Worm (Caenorhabditis elegans) whole organism, mixed stage, embryonic: Measurements from ENCODE around the gene Y45G12B.3.

Experiments
- M03D4.4 ChIP-seq: sonication (generic microtip); optimal IDR thresholded peaks from 2 replicates; lab custom pipeline; 2017; ENCODE audit warnings: mild to moderate bottlenecking, missing genetic modification characterization, missing compliant biosample characterization
- bed-3 ChIP-seq: fragments of 200-800 bp; sonication (Bioruptor generic); optimal IDR thresholded peaks from 3 replicates; lab custom pipeline; 2018; ENCODE audit warnings: mild to moderate bottlenecking, missing genetic modification characterization, moderate library complexity, missing compliant biosample characterization
- blmp-1 ChIP-seq: fragments of 150-350 bp; optimal IDR thresholded peaks from 2 replicates; lab custom pipeline; 2014; ENCODE audit warnings: missing biosample characterization, missing genetic modification characterization
- ceh-39 ChIP-seq: fragments of 150-350 bp; optimal IDR thresholded peaks from 2 replicates; lab custom pipeline; 2014; ENCODE audit warnings: missing biosample characterization, missing genetic modification characterization
- ceh-43 ChIP-seq: fragments of 200-800 bp; sonication (Bioruptor generic); optimal IDR thresholded peaks from 2 replicates; lab custom pipeline; 2018; ENCODE audit warnings: mild to moderate bottlenecking, missing genetic modification characterization, moderate library complexity, missing compliant biosample characterization
- ceh-83 ChIP-seq: fragments of 200-800 bp; sonication (Bioruptor generic); optimal IDR thresholded peaks from 2 replicates; lab custom pipeline; 2018; ENCODE audit warnings: mild to moderate bottlenecking, missing genetic modification characterization, missing compliant biosample characterization
- ces-1 ChIP-seq: fragments of 150-350 bp; optimal IDR thresholded peaks from 2 replicates; lab custom pipeline; 2014; ENCODE audit warnings: missing biosample characterization, missing genetic modification reagents, missing genetic modification characterization
- cnd-1 ChIP-seq: fragments of 200-800 bp; sonication (Bioruptor generic); optimal IDR thresholded peaks from 2 replicates; lab custom pipeline; 2018; ENCODE audit warnings: mild to moderate bottlenecking, missing genetic modification characterization, missing compliant biosample characterization
- drap-1 ChIP-seq: fragments of 200-800 bp; sonication (Bioruptor generic); optimal IDR thresholded peaks from 3 replicates; lab custom pipeline; 2018; ENCODE audit warnings: mild to moderate bottlenecking, missing genetic modification characterization, missing compliant biosample characterization
- elt-1 ChIP-seq: sonication (generic microtip); optimal IDR thresholded peaks from 2 replicates; lab custom pipeline; 2017; ENCODE audit warnings: missing genetic modification characterization, mild to moderate bottlenecking, missing compliant biosample characterization, antibody characterized with exemption, moderate library complexity, borderline replicate concordance; ENCODE audit not compliant: insufficient read depth
- elt-3 ChIP-seq: fragments of 150-350 bp; optimal IDR thresholded peaks from 2 replicates; lab custom pipeline; 2014; ENCODE audit warnings: missing biosample characterization, missing genetic modification characterization
- flh-1 ChIP-seq: fragments of 200-800 bp; sonication (Bioruptor generic); optimal IDR thresholded peaks from 2 replicates; lab custom pipeline; 2018; ENCODE audit warnings: mild to moderate bottlenecking, missing genetic modification characterization, moderate library complexity, missing compliant biosample characterization
- ham-2 ChIP-seq: fragments of 200-800 bp; sonication (Bioruptor generic); optimal IDR thresholded peaks from 2 replicates; lab custom pipeline; 2018; ENCODE audit warnings: mild to moderate bottlenecking, missing genetic modification characterization, missing compliant biosample characterization
- hlh-1 ChIP-seq: fragments of 150-350 bp; optimal IDR thresholded peaks from 2 replicates; lab custom pipeline; 2014; ENCODE audit warnings: missing biosample characterization, missing genetic modification reagents, missing genetic modification characterization
- lin-13 ChIP-seq: fragments of 150-350 bp; optimal IDR thresholded peaks from 2 replicates; lab custom pipeline; 2014; ENCODE audit warnings: missing biosample characterization, missing genetic modification characterization
- lin-32 ChIP-seq: fragments of 200-800 bp; sonication (Bioruptor generic); optimal IDR thresholded peaks from 2 replicates; lab custom pipeline; 2018; ENCODE audit warnings: mild to moderate bottlenecking, missing genetic modification characterization, missing compliant biosample characterization
- lsy-2 ChIP-seq: fragments of 150-350 bp; optimal IDR thresholded peaks from 2 replicates; lab custom pipeline; 2014; ENCODE audit warnings: missing biosample characterization, missing genetic modification characterization
- mab-5 ChIP-seq: fragments of 150-350 bp; optimal IDR thresholded peaks from 2 replicates; lab custom pipeline; 2014; ENCODE audit warnings: missing biosample characterization, missing genetic modification characterization
- mep-1 ChIP-seq: fragments of 150-350 bp; optimal IDR thresholded peaks from 2 replicates; lab custom pipeline; 2017; ENCODE audit warnings: missing biosample characterization, missing genetic modification reagents, missing genetic modification characterization, inconsistent platforms
- mls-2 ChIP-seq: sonication (generic microtip); optimal IDR thresholded peaks from 2 replicates; lab custom pipeline; 2016; ENCODE audit warnings: mild to moderate bottlenecking, missing genetic modification characterization, moderate library complexity, missing compliant biosample characterization
- nhr-12 ChIP-seq: fragments of 150-350 bp; optimal IDR thresholded peaks from 2 replicates; lab custom pipeline; 2014; ENCODE audit warnings: missing biosample characterization, missing genetic modification characterization
- nhr-237 ChIP-seq: fragments of 150-350 bp; optimal IDR thresholded peaks from 2 replicates; lab custom pipeline; 2014; ENCODE audit warnings: missing biosample characterization, missing genetic modification characterization
- nhr-28 ChIP-seq: fragments of 150-350 bp; optimal IDR thresholded peaks from 2 replicates; lab custom pipeline; 2014; ENCODE audit warnings: missing biosample characterization, missing genetic modification characterization
- nhr-76 ChIP-seq: sonication (generic microtip); optimal IDR thresholded peaks from 2 replicates; lab custom pipeline; 2017; ENCODE audit warnings: missing biosample characterization, missing genetic modification characterization
- pha-4 ChIP-seq: fragments of 150-350 bp; optimal IDR thresholded peaks from 2 replicates; lab custom pipeline; 2018; ENCODE audit warnings: missing biosample characterization, missing genetic modification reagents, missing genetic modification characterization
- sem-2 ChIP-seq: fragments of 200-800 bp; sonication (Bioruptor generic); optimal IDR thresholded peaks from 2 replicates; lab custom pipeline; 2018; ENCODE audit warnings: mild to moderate bottlenecking, missing genetic modification characterization, missing compliant biosample characterization
- snpc-4 ChIP-seq: fragments of 150-350 bp; optimal IDR thresholded peaks from 2 replicates; lab custom pipeline; 2014; ENCODE audit warnings: missing biosample characterization, missing genetic modification characterization
- sptf-1 ChIP-seq: sonication (generic microtip); optimal IDR thresholded peaks from 2 replicates; lab custom pipeline; 2017; ENCODE audit warnings: mild to moderate bottlenecking, missing genetic modification characterization, moderate library complexity, missing compliant biosample characterization
- tbx-8 ChIP-seq: fragments of 200-800 bp; sonication (Bioruptor generic); optimal IDR thresholded peaks from 2 replicates; lab custom pipeline; 2018; ENCODE audit warnings: mild to moderate bottlenecking, missing genetic modification characterization, moderate library complexity, missing compliant biosample characterization
- unc-120 ChIP-seq: sonication (generic microtip); optimal IDR thresholded peaks from 2 replicates; lab custom pipeline; 2017; ENCODE audit warnings: missing genetic modification characterization, missing compliant biosample characterization; ENCODE audit not compliant: poor library complexity, severe bottlenecking
- unc-39 ChIP-seq: fragments of 150-350 bp; optimal IDR thresholded peaks from 2 replicates; lab custom pipeline; 2014; ENCODE audit warnings: missing biosample characterization, missing genetic modification characterization
- unc-62 ChIP-seq: fragments of 150-350 bp; optimal IDR thresholded peaks from 2 replicates; lab custom pipeline; 2014; ENCODE audit warnings: missing biosample characterization, missing genetic modification reagents, missing genetic modification characterization
- zip-8 ChIP-seq: fragments of 150-350 bp; optimal IDR thresholded peaks from 2 replicates; lab custom pipeline; 2014; ENCODE audit warnings: missing biosample characterization, missing genetic modification characterization
- ztf-11 ChIP-seq: fragments of 150-350 bp; optimal IDR thresholded peaks from 2 replicates; lab custom pipeline; 2014; ENCODE audit warnings: missing biosample characterization, missing genetic modification characterization

Gene Y45G12B.3

ce11 chrV:2722555-2722954 is 26.5 kb upstream of the Y45G12B.3 start, which contains the start of gene srg-60:
TSS of gene srg-60 (minus strand) at chrV:2722655.
- TF ChIP-seq ceh-43 (no peak), unc-62 (GFP tag; lab: Kevin White, UChicago) (no peak), nhr-28 (tag; lab: Kevin White, UChicago) (no peak), nhr-12 (tag; lab: Kevin White, UChicago) (no peak), ces-1 (GFP tag; lab: Kevin White, UChicago) (no peak), mls-2 (tag; lab: Kevin White, UChicago) (no peak), unc-39 (tag; lab: Kevin White, UChicago) (no peak), sptf-1 (tag; lab: Kevin White, UChicago) (no peak), nhr-76 (tag; lab: Kevin White, UChicago) (no peak), elt-3 (tag; lab: Kevin White, UChicago) (no peak), mab-5 (tag; lab: Kevin White, UChicago) (no peak), lsy-2 (tag; lab: Kevin White, UChicago) (no peak), ztf-11 (tag; lab: Kevin White, UChicago) (no peak), bed-3 (GFP tag; lab: Kevin White, UChicago) (no peak), M03D4.4 (tag; lab: Kevin White, UChicago) (no peak), hlh-1 (tag; lab: Kevin White, UChicago) (no peak), cnd-1 (tag; lab: Kevin White, UChicago) (no peak), snpc-4 (tag; lab: Kevin White, UChicago) (no peak), nhr-237 (tag; lab: Kevin White, UChicago) (no peak), lin-13 (tag; lab: Kevin White, UChicago) (no peak)
- TF ChIP-seq, all 35 proteins: peak for 0

DNA sequence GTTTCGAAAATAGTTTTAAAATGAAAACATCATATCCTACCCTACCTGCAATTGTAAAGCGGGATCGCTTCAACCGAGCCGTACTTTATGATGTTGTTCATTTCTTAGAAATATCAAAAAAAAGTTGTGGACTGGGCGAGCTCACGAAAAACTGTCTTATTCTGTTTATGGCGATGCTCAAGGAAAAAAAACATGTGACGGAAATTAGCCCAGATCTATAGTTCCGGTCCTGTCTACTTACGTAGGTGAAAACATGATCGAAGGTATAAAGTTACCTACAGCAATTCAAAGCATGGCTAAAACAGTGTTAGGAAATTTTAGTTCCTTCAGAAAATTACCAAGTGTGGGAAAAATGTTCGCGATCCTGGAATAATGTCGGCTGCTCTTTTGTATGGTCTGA is 24.7 kb upstream of the Y45G12B.3 start, which contains the start of gene srt-27:
Gene srt-27, minus strand, starts transcription at position 101 of the 400 bp plus-strand sequence.
- no peak for TF ChIP-seq tbx-8 (GFP tag; lab: Kevin White, UChicago)
- no peak for TF ChIP-seq ceh-43
- TF ChIP-seq ceh-39 (tag; lab: Kevin White, UChicago) = no peak
- TF ChIP-seq M03D4.4 (tag; lab: Kevin White, UChicago) = no peak
- TF ChIP-seq sem-2 (GFP tag; lab: Kevin White, UChicago) = no peak
- no peak for TF ChIP-seq nhr-237 (tag; lab: Kevin White, UChicago)
- no peak for TF ChIP-seq cnd-1 (tag; lab: Kevin White, UChicago)
- TF ChIP-seq pha-4 = no peak
- TF ChIP-seq unc-120 = no peak
- TF ChIP-seq ham-2 (GFP tag; lab: Kevin White, UChicago) = no peak
- no peak for TF ChIP-seq flh-1 (GFP tag; lab: Kevin White, UChicago)
- TF ChIP-seq zip-8 (tag; lab: Kevin White, UChicago) = no peak
- TF ChIP-seq nhr-76 (tag; lab: Kevin White, UChicago) = no peak
- TF ChIP-seq mep-1 (tag; lab: Kevin White, UChicago) = no peak
- no peak for TF ChIP-seq lsy-2 (tag; lab: Kevin White, UChicago)
- TF ChIP-seq hlh-1 (tag; lab: Kevin White, UChicago) = no peak
- no peak for TF ChIP-seq ceh-83 (GFP tag; lab: Kevin White, UChicago)
- TF ChIP-seq drap-1 (GFP tag; lab: Kevin White, UChicago) = no peak

DNA sequence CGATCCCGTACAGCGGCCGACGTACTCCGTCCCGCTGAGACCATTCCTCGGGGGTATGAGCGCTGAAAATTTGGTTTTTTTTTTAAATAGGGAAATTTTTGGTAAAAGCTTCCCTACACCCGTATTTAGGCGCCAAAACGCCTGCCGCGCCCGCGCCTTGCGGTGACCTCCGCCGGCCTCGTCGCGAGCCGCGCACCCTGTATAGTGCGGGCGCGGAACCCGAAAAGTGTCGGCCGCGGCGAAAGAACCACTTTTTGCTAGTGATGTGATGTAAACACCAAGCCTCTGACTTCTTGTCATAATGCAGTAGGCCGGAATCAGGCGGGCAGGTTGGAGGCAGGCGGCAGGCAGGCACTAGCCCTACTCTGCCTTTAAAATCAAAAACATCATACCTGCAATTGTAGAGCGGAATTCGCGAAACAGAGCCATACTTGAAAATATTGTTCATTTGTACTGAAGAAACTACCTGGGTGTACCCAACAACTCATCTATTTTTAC is 22.7 kb upstream of the Y45G12B.3 start, which contains the start of gene srt-29:
Gene srt-29, minus strand, starts transcription at position 448 of the 498 bp plus-strand sequence.
- no peak for TF ChIP-seq unc-120
- no peak for TF ChIP-seq lin-32 (GFP tag; lab: Kevin White, UChicago)
- no peak for TF ChIP-seq cnd-1 (tag; lab: Kevin White, UChicago)
- no peak for TF ChIP-seq snpc-4 (tag; lab: Kevin White, UChicago)
- TF ChIP-seq blmp-1 (tag; lab: Kevin White, UChicago) = no peak
- no peak for TF ChIP-seq ces-1 (GFP tag; lab: Kevin White, UChicago)
- TF ChIP-seq tbx-8 (GFP tag; lab: Kevin White, UChicago) = no peak

- TF ChIP-seq sem-2 (GFP tag; lab: Kevin White, UChicago) = no peak
- TF ChIP-seq ceh-39 (tag; lab: Kevin White, UChicago) = no peak
- TF ChIP-seq elt-1 (tag; lab: Kevin White, UChicago) = no peak
- no peak for TF ChIP-seq lsy-2 (tag; lab: Kevin White, UChicago)
- no peak for TF ChIP-seq mab-5 (tag; lab: Kevin White, UChicago)
Observed at ce11 chrV:2716933-2717332, 20.9 kb upstream of the Y45G12B.3 start.
